Worm (Caenorhabditis elegans) whole organism, L4/young adult: ENCODE results near the gene C27F2.7.
A peak's percentile ranks its signal among the peaks of the same experiment; 100 is the strongest.

Experiments used
- W03F9.2 ChIP-seq: fragments of 150-350 bp; optimal IDR thresholded peaks from 2 replicates; lab custom pipeline; 2014; ENCODE audit warnings: missing biosample characterization, missing genetic modification characterization
- dao-5 ChIP-seq: sonication (generic microtip); optimal IDR thresholded peaks from 2 replicates; lab custom pipeline; 2016; ENCODE audit warnings: missing genotype, missing genetic modification characterization, moderate library complexity, missing compliant biosample characterization
- him-1 ChIP-seq: sonication (generic microtip); optimal IDR thresholded peaks from 2 replicates; lab custom pipeline; 2016; ENCODE audit warnings: missing genotype, missing genetic modification reagents, missing genetic modification characterization, missing compliant biosample characterization

C27F2.7 gene

DNA sequence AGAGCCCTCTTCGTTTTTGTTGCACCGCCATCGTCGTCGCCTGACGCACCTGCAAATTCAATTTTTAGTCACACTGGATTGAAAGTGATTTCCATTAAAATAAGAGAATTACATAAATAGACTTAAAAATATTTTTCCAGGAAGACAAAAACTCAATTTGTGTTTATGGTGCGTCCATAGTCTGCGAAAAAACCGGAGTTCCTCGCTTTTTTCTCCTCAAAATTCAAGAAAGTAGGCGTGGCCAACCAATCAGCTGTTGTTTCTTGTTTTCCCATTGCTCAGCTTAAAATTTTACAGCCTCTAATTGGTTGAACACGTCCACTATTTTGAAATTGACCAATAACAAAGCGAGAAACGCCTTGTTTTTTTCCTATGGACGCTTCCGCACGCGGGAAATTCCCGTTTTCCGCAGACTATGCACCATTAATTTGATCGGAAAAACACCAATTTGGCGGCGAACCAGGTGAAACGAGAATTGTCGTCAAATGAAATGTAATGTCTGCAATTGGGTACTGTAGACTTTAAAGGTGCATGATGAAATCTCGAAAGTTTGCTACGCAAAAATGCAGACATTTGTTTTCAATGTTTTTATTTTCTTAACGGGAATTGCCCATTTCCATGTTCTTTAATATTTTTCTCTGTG is at the start of gene C27F2.7:
TSS of gene C27F2.7 (minus strand) at position 51 of the 643 bp plus-strand sequence.
- no peak for TF ChIP-seq dao-5
- no peak for TF ChIP-seq W03F9.2 (tag; lab: Kevin White, UChicago)
- no peak for TF ChIP-seq him-1 (tag; lab: Kevin White, UChicago)

DNA sequence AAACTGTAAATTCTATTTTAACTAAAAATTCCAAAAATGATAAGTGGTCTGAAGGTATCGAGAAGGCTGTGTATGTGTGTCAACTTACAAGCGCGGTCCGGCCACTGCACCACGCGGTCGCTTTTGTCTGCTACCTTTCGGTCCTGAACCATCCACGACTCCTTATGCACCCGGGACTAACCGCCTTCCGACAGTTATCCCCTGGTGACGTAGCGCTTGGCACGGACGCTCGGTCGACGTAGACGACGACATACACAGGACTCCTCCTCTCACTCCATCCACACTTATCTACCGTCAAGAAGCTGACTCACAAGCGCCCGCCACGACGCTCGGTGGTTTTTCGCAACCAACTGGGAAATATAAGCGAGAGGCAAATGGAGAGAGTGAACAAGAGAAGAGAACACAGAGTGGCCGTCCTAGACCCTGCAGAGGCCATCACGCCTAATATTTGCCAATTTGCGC is 47.1 kb upstream of the C27F2.7 start:
- TF ChIP-seq dao-5 (peak; percentile 78), him-1 (tag; lab: Kevin White, UChicago) (peak; percentile 81)

DNA sequence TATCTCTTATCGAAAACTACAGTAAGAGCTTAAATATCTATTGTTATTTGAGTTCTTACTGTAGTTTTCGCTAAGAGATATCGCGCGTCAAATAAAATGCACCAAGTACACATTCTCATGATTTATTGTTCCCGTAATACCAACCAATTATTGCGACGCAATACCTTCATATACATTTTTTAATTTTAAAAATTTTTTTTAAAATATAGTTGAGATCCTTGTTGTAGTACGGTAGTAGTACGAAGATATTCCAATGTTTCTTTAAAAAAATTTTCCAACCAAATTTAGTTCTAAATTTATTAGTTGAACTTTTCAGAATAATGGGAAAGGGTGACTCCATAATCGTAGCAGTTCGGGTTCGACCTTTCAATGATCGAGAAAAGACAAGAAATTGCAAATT is 46.3 kb upstream of the C27F2.7 start, which contains the start of gene klp-6:
TSS of gene klp-6 (plus strand) at position 301 of the 400 bp plus-strand sequence.
- TF ChIP-seq him-1 (tag; lab: Kevin White, UChicago): no peak
- TF ChIP-seq W03F9.2 (tag; lab: Kevin White, UChicago): no peak
- TF ChIP-seq dao-5: no peak

DNA sequence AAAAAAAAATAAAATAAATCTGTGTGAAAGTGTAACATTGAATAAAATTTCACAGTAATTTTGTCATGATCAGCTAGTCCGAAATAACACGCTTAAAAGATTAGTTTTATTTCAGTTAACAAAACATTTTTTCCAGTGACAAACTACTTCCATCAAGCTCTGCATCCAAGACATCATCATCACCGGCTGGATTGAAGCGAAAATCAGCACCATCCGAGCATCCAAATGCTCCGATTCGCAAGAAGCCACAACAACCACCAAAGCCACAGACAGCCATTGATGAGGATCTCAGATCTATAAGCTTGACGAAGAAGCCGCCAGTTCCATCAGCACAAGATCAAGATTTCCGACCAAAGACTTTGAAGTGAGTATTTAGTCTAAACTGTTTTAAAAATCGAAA is 42.9 kb upstream of the C27F2.7 start:
- TF ChIP-seq W03F9.2 (tag; lab: Kevin White, UChicago) (no peak), him-1 (tag; lab: Kevin White, UChicago) (no peak), dao-5 (no peak)

DNA sequence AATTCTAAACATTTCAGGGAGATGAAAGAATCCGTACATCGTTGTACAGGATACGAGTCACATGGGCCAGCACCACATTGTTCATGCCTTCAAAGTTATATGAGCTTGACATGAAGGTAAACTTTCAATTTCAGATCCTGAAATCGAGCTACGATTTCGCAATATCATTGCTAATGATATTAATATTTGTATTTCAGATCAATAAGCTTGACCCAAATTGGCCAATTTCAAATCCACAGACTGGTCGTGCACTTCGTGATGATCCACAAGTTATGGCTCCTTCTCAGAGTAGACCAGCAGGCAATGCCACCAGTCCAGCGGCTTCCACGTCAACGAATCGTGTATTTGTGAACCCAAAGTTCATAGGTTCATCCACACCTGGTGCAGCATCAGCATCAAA is 42.1 kb upstream of the C27F2.7 start:
- TF ChIP-seq dao-5 (no peak), him-1 (tag; lab: Kevin White, UChicago) (no peak), W03F9.2 (tag; lab: Kevin White, UChicago) (no peak)

DNA sequence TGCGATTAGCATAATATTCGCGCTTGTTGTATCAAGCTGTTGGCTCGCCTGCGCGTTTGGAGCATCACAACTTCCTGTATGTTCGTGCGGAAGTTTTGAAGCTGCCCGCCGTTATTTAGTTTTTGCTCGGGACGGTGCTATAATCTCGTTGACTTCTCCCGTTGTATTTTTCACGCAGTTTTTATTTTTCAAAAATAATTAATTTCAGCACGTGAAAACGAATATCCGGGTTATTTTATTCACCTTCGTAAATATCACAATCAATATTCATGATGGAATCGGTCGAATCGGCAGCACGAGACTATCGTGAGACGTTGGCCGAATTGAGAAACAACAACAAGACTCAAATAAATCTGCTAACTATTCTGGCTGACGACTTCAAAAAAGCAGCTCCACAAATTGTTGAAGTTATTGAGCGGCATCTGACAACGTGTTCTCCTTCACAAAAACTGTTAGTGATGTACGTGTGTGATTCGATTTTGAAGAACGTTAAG is 40.9 kb upstream of the C27F2.7 start:
- TF ChIP-seq W03F9.2 (tag; lab: Kevin White, UChicago) (no peak), him-1 (tag; lab: Kevin White, UChicago) (no peak), dao-5 (no peak)

DNA sequence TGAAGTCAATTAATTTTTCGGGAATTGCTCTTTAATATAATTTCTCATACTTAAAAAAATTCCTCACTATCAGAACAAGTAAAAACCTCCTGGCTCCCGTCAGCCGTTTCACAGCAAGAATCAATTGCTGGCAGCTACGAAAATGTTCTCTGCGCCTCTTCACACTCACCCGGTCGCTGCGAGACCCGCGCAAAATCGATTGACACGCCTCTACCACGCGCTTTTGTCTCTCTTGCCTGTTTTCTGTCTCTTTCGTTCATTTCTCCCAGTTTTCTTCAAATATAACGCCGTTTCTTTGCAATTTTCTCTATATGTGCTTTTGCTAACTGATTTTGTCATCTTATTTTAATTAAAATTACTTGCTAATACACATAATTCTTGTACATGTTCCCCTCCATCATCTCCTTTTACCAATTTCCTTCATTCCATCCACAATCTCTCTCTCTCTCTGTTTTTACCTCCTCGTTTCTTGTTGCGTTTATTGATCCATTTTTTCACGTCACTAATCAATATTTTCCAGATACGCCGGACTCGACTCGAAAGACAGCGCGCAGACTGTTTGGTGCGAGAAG is 40.2 kb upstream of the C27F2.7 start, which contains the start of gene pcf-11:
TSS of gene pcf-11 (plus strand) at position 522 of the 572 bp plus-strand sequence.
- no peak for TF ChIP-seq dao-5
- no peak for TF ChIP-seq him-1 (tag; lab: Kevin White, UChicago)
- peak; percentile 34 for TF ChIP-seq W03F9.2 (tag; lab: Kevin White, UChicago)

DNA sequence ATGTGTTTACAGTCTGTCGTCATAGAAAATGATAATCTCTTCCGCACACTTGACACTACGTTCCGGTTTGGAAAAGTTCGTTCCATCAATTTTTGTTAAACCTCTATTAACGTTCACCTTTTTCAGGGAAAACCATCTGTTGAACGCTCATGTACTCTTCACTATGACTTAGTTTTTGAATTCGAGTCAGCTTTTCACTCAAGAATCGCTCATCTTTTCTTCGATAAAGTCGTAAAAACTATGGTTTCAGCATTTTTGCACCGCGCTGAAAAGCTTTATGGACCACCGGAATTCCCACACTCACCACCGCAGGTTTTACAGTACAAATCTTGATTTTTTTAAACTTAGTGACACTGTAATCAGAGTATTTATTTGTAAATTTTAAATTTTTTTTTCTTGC is 39.3 kb upstream of the C27F2.7 start:
- TF ChIP-seq him-1 (tag; lab: Kevin White, UChicago): no peak
- TF ChIP-seq dao-5: no peak
- no peak for TF ChIP-seq W03F9.2 (tag; lab: Kevin White, UChicago)

DNA sequence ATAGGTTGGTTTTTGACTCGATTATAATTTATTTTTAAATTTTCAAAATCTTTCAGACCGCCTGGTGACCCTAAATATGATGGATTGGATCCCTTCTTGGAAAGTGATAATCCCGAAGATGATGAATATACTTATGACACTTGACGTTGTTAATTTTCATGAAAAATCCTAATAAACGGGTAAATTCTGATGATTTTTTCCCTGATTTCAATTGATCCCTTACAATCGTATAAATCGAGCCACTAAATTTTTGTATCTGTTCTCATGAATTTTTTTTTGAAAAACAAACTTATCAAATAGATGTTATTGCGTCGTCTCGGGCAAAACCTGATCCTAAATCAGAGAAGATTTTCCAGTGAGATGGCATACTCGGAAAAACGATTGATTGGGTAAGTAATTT is 38.7 kb upstream of the C27F2.7 start, which contains the start of gene R144.13:
TSS of gene R144.13 (plus strand) at position 301 of the 400 bp plus-strand sequence.
- no peak for TF ChIP-seq dao-5
- TF ChIP-seq W03F9.2 (tag; lab: Kevin White, UChicago): no peak
- no peak for TF ChIP-seq him-1 (tag; lab: Kevin White, UChicago)

DNA sequence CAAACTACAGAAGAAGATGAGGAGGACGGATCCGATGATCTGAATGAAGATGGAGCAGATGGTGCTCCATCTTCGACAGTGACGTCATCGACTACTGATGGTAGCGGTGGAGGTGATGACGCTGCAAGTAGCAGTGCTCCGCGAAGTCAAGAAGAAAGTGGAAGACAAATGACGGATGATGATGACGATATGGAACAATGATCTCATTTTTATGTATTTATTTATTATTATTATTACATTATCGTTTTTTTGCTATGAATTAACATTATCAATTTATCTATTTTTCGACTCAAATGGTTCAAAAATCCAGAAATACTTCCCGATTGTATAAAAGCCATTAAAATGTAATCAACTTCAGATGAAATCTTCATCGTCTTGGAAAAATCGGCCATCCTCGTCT is 37.4 kb upstream of the C27F2.7 start, which contains the start of gene R144.3:
TSS of gene R144.3 (plus strand) at position 301 of the 400 bp plus-strand sequence.
- TF ChIP-seq dao-5 (no peak), W03F9.2 (tag; lab: Kevin White, UChicago) (no peak), him-1 (tag; lab: Kevin White, UChicago) (no peak)

DNA sequence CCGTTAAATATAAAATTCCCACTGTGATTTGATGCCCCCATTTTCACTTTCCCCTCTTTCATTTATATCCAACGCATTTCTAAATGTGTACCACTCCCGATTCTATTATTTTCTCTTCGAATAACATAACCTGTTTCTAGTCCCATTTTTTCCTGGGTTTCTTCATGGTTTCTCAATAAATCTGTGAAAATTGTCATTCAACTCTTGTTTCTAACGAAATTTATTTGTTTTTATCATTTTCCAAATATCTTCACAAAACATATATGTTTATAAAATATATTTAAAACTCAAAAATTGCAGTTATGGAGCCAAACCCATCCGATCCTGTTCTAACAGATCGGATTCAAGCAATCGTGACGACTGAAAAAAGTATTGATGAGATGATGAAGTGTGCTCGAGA is 36.6 kb upstream of the C27F2.7 start, which contains the start of gene mdt-11:
TSS of gene mdt-11 (plus strand) at position 301 of the 400 bp plus-strand sequence.
- no peak for TF ChIP-seq dao-5
- no peak for TF ChIP-seq W03F9.2 (tag; lab: Kevin White, UChicago)
- no peak for TF ChIP-seq him-1 (tag; lab: Kevin White, UChicago)

DNA sequence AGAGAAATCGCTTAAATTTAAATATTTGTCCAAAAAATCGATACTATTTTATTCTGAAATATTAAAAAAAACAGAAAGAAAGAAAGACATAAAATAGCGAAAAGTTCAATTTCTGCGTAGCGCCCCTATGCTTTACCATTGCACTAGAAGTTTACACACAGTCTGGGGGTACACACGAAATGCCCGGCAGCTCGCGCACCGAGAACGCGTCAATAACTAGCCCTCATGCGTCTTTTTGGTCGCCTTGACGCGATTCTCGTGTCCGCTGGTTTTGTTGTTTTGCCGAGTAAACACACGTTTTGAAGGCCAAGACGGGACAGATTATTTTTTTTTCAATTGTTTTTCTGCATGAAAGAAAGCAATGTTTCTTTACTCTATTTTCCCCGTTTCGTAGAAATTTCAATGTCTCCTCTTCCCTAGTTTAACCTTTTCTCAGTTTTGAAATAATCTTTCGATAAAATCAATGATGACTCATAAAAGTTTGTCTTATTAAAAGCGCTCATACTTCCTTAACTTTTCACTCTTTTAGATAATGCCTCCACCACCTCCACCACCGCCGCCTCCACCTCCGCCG is 33.9 kb upstream of the C27F2.7 start, which contains the start of gene wip-1:
TSS of gene wip-1 (plus strand) at position 524 of the 574 bp plus-strand sequence.
- peak; percentile 72 for TF ChIP-seq dao-5
- TF ChIP-seq W03F9.2 (tag; lab: Kevin White, UChicago): peak; percentile 98
- TF ChIP-seq him-1 (tag; lab: Kevin White, UChicago): peak; percentile 98

DNA sequence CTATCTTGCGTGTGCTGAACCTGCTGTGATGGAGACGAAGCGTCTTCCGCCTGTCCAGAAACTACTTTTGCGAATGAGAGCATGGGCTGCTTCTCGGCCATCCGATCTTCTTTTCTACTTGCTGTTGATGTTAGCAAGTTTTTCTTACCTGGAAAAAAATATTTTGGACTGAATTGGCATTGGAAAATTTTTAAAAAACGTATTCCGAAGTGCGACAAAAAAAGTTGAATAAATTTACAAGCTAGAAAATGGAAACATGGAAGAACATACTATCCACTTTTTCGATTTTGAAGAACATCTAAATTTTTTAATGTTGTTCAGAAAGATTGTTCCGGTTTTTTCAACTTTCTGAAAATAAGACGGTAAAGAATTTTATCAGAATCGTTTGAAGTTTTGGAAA is 33.3 kb upstream of the C27F2.7 start, which contains the start of gene larp-1:
TSS of gene larp-1 (minus strand) at position 101 of the 400 bp plus-strand sequence.
- TF ChIP-seq him-1 (tag; lab: Kevin White, UChicago): no peak
- no peak for TF ChIP-seq W03F9.2 (tag; lab: Kevin White, UChicago)
- TF ChIP-seq dao-5: no peak
